Worm (Caenorhabditis elegans): Measurements from ENCODE around the gene F54E7.9.

DNA sequence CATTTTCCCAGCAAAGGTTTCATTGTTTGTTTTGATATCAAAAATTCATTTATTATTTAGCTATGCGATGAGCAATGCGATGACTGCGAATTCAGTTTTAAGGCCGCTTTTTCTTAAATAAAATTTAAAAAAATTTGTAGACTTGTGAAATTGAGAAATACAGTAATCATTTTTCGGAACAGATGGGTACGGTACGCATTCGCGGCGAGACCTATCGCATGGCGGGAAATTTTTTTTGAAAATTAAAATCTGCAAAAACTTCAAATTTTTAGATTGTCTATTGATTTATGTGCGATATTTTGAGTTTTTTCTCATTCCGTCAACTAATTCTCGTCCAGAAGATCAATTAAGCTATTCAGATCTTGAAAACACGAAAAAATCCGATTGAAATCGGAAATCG lies 14.2 kb downstream of the F54E7.9 start:
- TF ChIP-seq tab-1 (GFP tag; IDR thresholded peaks at IDR 0.05) (no peak), cog-1 (tag; optimal IDR thresholded peaks at IDR 0.05) (no peak), klf-2 (GFP tag; conservative IDR thresholded peaks at IDR 0.05) (no peak), T22C8.4 (GFP tag; IDR thresholded peaks at IDR 0.05) (no peak), ztf-23 (GFP tag; IDR thresholded peaks at IDR 0.05) (no peak), med-1 (GFP tag; optimal IDR thresholded peaks at IDR 0.05; ENCODE audit: insufficient read depth) (no peak), ref-1 (GFP tag; conservative IDR thresholded peaks at IDR 0.05) (no peak)

Data from whole organism, midembryonic.